Fruit fly (Drosophila melanogaster) whole organism, adult: ENCODE measurements around the gene sphinx2.

Source experiments
- CG12768 ChIP-seq: fragments of 200-800 bp; sonication (Bioruptor generic); optimal IDR thresholded peaks from 2 replicates; lab custom pipeline; 2017; ENCODE audit warnings: missing biosample characterization, missing genetic modification characterization, mild to moderate bottlenecking, moderate library complexity, missing genetic modification reagents
- CG14711 ChIP-seq: fragments of 200-800 bp; sonication (Bioruptor generic); optimal IDR thresholded peaks from 2 replicates; lab custom pipeline; 2018; ENCODE audit warnings: missing biosample characterization, mild to moderate bottlenecking, missing genetic modification characterization, moderate library complexity
- CG1620 ChIP-seq: fragments of 200-800 bp; sonication (Bioruptor generic); optimal IDR thresholded peaks from 2 replicates; lab custom pipeline; 2016; ENCODE audit warnings: missing biosample characterization, missing genetic modification characterization
- CG33017 ChIP-seq: fragments of 200-800 bp; sonication (Bioruptor generic); optimal IDR thresholded peaks from 2 replicates; lab custom pipeline; 2018; ENCODE audit warnings: missing biosample characterization, mild to moderate bottlenecking, missing genetic modification characterization, moderate library complexity
- CG5204 ChIP-seq: fragments of 200-800 bp; sonication (Bioruptor generic); optimal IDR thresholded peaks from 2 replicates; lab custom pipeline; 2016; ENCODE audit warnings: missing biosample characterization, missing genetic modification characterization
- CG7045 ChIP-seq: fragments of 200-800 bp; sonication (Bioruptor generic); optimal IDR thresholded peaks from 2 replicates; lab custom pipeline; 2017; ENCODE audit warnings: missing biosample characterization, mild to moderate bottlenecking, missing genetic modification characterization
- CG7101 ChIP-seq: fragments of 200-800 bp; sonication (Bioruptor generic); optimal IDR thresholded peaks from 2 replicates; lab custom pipeline; 2018; ENCODE audit warnings: missing biosample characterization, mild to moderate bottlenecking, missing genetic modification characterization, moderate library complexity
- Clk ChIP-seq: fragments of 200-800 bp; sonication (Bioruptor generic); optimal IDR thresholded peaks from 2 replicates; lab custom pipeline; 2017; ENCODE audit warnings: missing biosample characterization, missing genetic modification characterization
- Mnt ChIP-seq: fragments of 200-800 bp; sonication (Bioruptor generic); optimal IDR thresholded peaks from 2 replicates; lab custom pipeline; 2016; ENCODE audit warnings: missing biosample characterization, mild to moderate bottlenecking, missing genetic modification characterization
- bab1 ChIP-seq: fragments of 200-800 bp; sonication (Bioruptor generic); optimal IDR thresholded peaks from 3 replicates; lab custom pipeline; 2019; ENCODE audit warnings: missing biosample characterization, mild to moderate bottlenecking, missing genetic modification characterization, moderate library complexity
- ovo ChIP-seq: fragments of 200-800 bp; sonication (Bioruptor generic); optimal IDR thresholded peaks from 2 replicates; lab custom pipeline; 2016; ENCODE audit warnings: missing biosample characterization, missing genetic modification characterization
- tj ChIP-seq: fragments of 200-800 bp; sonication (Bioruptor generic); optimal IDR thresholded peaks from 3 replicates; lab custom pipeline; 2017; ENCODE audit warnings: missing biosample characterization, mild to moderate bottlenecking, missing genetic modification characterization, moderate library complexity
- toe ChIP-seq: fragments of 200-800 bp; sonication (Bioruptor generic); optimal IDR thresholded peaks from 2 replicates; lab custom pipeline; 2016; ENCODE audit warnings: missing biosample characterization, missing genetic modification characterization

- no peak for TF ChIP-seq bab1 (GFP tag; lab: Kevin White, UChicago)
- TF ChIP-seq tj (GFP tag; lab: Kevin White, UChicago): no peak
- no peak for TF ChIP-seq CG7045 (GFP tag; lab: Kevin White, UChicago)
- no peak for TF ChIP-seq CG14711 (tag; lab: Kevin White, UChicago)
- no peak for TF ChIP-seq CG12768 (GFP tag; lab: Kevin White, UChicago)
- TF ChIP-seq Clk (GFP tag; lab: Kevin White, UChicago): no peak
- TF ChIP-seq CG33017 (tag; lab: Kevin White, UChicago): no peak
- TF ChIP-seq CG5204 (GFP tag; lab: Kevin White, UChicago): no peak
- TF ChIP-seq CG1620 (GFP tag; lab: Kevin White, UChicago): no peak
- TF ChIP-seq toe (GFP tag; lab: Kevin White, UChicago): no peak
- no peak for TF ChIP-seq Mnt
- TF ChIP-seq CG7101 (tag; lab: Kevin White, UChicago): no peak
- TF ChIP-seq ovo (GFP tag; lab: Kevin White, UChicago): no peak
Observed at dm6 chr3L:7465209-7465608, 24.7 kb upstream of the sphinx2 start, which contains the start of the genes CG42660, CG42661 and Tsp66A.
